Worm (Caenorhabditis elegans) whole organism, L2 larva: Measurements from ENCODE around the gene msp-10.

ENCODE experiments used
- C34F6.9 ChIP-seq: fragments of 150-350 bp; optimal IDR thresholded peaks from 2 replicates; lab custom pipeline; 2014; ENCODE audit warnings: missing biosample characterization, missing genetic modification characterization
- R02D3.7 ChIP-seq: fragments of 150-350 bp; optimal IDR thresholded peaks from 2 replicates; lab custom pipeline; 2014; ENCODE audit warnings: missing biosample characterization, missing genetic modification characterization
- Y55F3AM.14 ChIP-seq: fragments of 200-800 bp; sonication (Bioruptor generic); optimal IDR thresholded peaks from 2 replicates; lab custom pipeline; 2018; ENCODE audit warnings: mild to moderate bottlenecking, missing genetic modification characterization, missing compliant biosample characterization
- ZK546.5 ChIP-seq: sonication (generic microtip); optimal IDR thresholded peaks from 2 replicates; lab custom pipeline; 2017; ENCODE audit warnings: missing biosample characterization, missing genetic modification characterization
- blmp-1 ChIP-seq: sonication (generic microtip); optimal IDR thresholded peaks from 2 replicates; lab custom pipeline; 2017; ENCODE audit warnings: missing genetic modification characterization, mild to moderate bottlenecking, missing compliant biosample characterization, antibody characterized with exemption, moderate library complexity; ENCODE audit not compliant: insufficient read depth
- ceh-16 ChIP-seq: fragments of 150-350 bp; optimal IDR thresholded peaks from 2 replicates; lab custom pipeline; 2014; ENCODE audit warnings: missing biosample characterization, missing genetic modification characterization
- ceh-82 ChIP-seq: fragments of 150-350 bp; optimal IDR thresholded peaks from 2 replicates; lab custom pipeline; 2014; ENCODE audit warnings: missing biosample characterization, missing genetic modification characterization
- crh-2 ChIP-seq: sonication (generic microtip); optimal IDR thresholded peaks from 2 replicates; lab custom pipeline; 2017; ENCODE audit warnings: missing biosample characterization, missing genetic modification characterization
- egl-27 ChIP-seq: sonication (generic microtip); optimal IDR thresholded peaks from 3 replicates; lab custom pipeline; 2017; ENCODE audit warnings: missing biosample characterization, missing genetic modification reagents, missing genetic modification characterization
- elt-1 ChIP-seq: fragments of 150-350 bp; optimal IDR thresholded peaks from 2 replicates; lab custom pipeline; 2014; ENCODE audit warnings: missing biosample characterization, missing genetic modification characterization
- fos-1 ChIP-seq: fragments of 150-350 bp; optimal IDR thresholded peaks from 2 replicates; lab custom pipeline; 2014; ENCODE audit warnings: missing biosample characterization, missing genetic modification characterization
- lin-11 ChIP-seq: fragments of 150-350 bp; sonication (generic microtip); optimal IDR thresholded peaks from 2 replicates; lab custom pipeline; 2014; ENCODE audit warnings: missing biosample characterization, missing genetic modification characterization, inconsistent platforms, mixed read lengths
- lin-13 ChIP-seq: fragments of 150-350 bp; optimal IDR thresholded peaks from 2 replicates; lab custom pipeline; 2014; ENCODE audit warnings: missing biosample characterization, missing genetic modification reagents, missing genetic modification characterization
- lin-39 ChIP-seq: fragments of 150-350 bp; optimal IDR thresholded peaks from 2 replicates; lab custom pipeline; 2014; ENCODE audit warnings: missing biosample characterization, missing genetic modification reagents, missing genetic modification characterization
- lsy-2 ChIP-seq, 2 experiments: fragments of 150-350 bp in 1 of 2; sonication (generic microtip) in 1 of 2; optimal IDR thresholded peaks; 2 replicates each; lab custom pipeline; 2014 to 2017; ENCODE audit warnings: missing biosample characterization in 2 of 2, missing genetic modification characterization in 2 of 2
- mab-5 ChIP-seq: fragments of 150-350 bp; optimal IDR thresholded peaks from 2 replicates; lab custom pipeline; 2014; ENCODE audit warnings: missing biosample characterization, missing genetic modification characterization
- mdl-1 ChIP-seq, 2 experiments: fragments of 150-350 bp in 1 of 2; sonication (generic microtip) in 1 of 2; optimal IDR thresholded peaks; 2 replicates each; lab custom pipeline; 2017; ENCODE audit warnings: missing biosample characterization in 2 of 2, missing genetic modification characterization in 2 of 2
- nhr-12 ChIP-seq: fragments of 150-350 bp; optimal IDR thresholded peaks from 2 replicates; lab custom pipeline; 2014; ENCODE audit warnings: missing biosample characterization, missing genetic modification characterization
- nhr-129 ChIP-seq: fragments of 150-350 bp; optimal IDR thresholded peaks from 2 replicates; lab custom pipeline; 2014; ENCODE audit warnings: missing biosample characterization, missing genetic modification characterization
- nhr-23 ChIP-seq: fragments of 150-350 bp; optimal IDR thresholded peaks from 2 replicates; lab custom pipeline; 2014; ENCODE audit warnings: missing biosample characterization, missing genetic modification reagents, missing genetic modification characterization
- nhr-25 ChIP-seq: fragments of 150-350 bp; sonication (generic microtip); optimal IDR thresholded peaks from 3 replicates; lab custom pipeline; 2014; ENCODE audit warnings: missing biosample characterization, missing genetic modification characterization
- nhr-6 ChIP-seq: fragments of 150-350 bp; optimal IDR thresholded peaks from 2 replicates; lab custom pipeline; 2014; ENCODE audit warnings: missing biosample characterization, missing genetic modification characterization
- peb-1 ChIP-seq: fragments of 150-350 bp; optimal IDR thresholded peaks from 2 replicates; lab custom pipeline; 2014; ENCODE audit warnings: missing biosample characterization, missing genetic modification characterization
- sma-3 ChIP-seq: sonication (generic microtip); optimal IDR thresholded peaks from 2 replicates; lab custom pipeline; 2016; ENCODE audit warnings: missing genetic modification reagents, missing genetic modification characterization, missing compliant biosample characterization
- sma-9 ChIP-seq, 2 experiments: fragments of 150-350 bp in 1 of 2; sonication (generic microtip) in 1 of 2; optimal IDR thresholded peaks; 2 replicates each; lab custom pipeline; 2014 to 2016; ENCODE audit warnings: missing genetic modification characterization in 2 of 2, mild to moderate bottlenecking in 1 of 2, missing biosample characterization in 1 of 2, missing compliant biosample characterization in 1 of 2, missing genetic modification reagents in 1 of 2, moderate library complexity in 1 of 2
- snpc-4 ChIP-seq: fragments of 150-350 bp; optimal IDR thresholded peaks from 2 replicates; lab custom pipeline; 2014; ENCODE audit warnings: missing biosample characterization, missing genetic modification characterization
- unc-39 ChIP-seq: fragments of 150-350 bp; optimal IDR thresholded peaks from 2 replicates; lab custom pipeline; 2014; ENCODE audit warnings: missing biosample characterization, missing genetic modification characterization
- unc-55 ChIP-seq: fragments of 150-350 bp; sonication (generic microtip); optimal IDR thresholded peaks from 3 replicates; lab custom pipeline; 2014; ENCODE audit warnings: missing biosample characterization, missing genetic modification reagents, missing genetic modification characterization
- unc-62 ChIP-seq: fragments of 150-350 bp; optimal IDR thresholded peaks from 2 replicates; lab custom pipeline; 2014; ENCODE audit warnings: missing biosample characterization, missing genetic modification reagents, missing genetic modification characterization
- ztf-4 ChIP-seq: fragments of 150-350 bp; optimal IDR thresholded peaks from 2 replicates; lab custom pipeline; 2014; ENCODE audit warnings: missing biosample characterization, missing genetic modification characterization

The msp-10 gene

DNA sequence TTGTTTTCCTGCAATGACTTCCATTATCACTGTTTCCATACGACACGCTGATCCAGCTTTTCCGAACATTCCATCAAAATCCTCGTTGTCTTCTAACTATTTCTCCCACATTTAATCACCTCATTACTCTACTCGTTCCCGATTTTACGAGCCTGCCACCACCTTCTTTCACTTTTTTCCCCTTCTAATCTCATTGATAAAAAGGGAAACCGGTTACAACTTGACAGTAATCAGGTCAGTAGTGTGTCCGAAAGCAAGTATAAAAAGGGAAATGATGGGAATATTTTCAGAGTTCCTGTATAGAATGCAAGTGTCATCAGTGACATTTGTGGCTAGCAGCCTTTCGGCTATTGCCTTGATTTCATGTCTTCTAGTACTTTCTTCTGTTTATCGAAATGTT lies 15.8 kb upstream of the msp-10 start, which contains the start of gene col-123:
Gene col-123 (plus strand): TSS at position 301 of the 400 bp plus-strand sequence.
- TF ChIP-seq lin-13 (GFP tag; lab: Kevin White, UChicago) (no peak), unc-55 (GFP tag; lab: Kevin White, UChicago) (no peak), lin-11 (tag; lab: Kevin White, UChicago) (no peak)

- TF ChIP-seq ZK546.5 (tag; lab: Kevin White, UChicago): no peak
- no peak for TF ChIP-seq blmp-1 (tag; lab: Kevin White, UChicago)
These were observed 14.9 kb upstream of the msp-10 start for ce11 chrIV:9822585-9822984.

DNA sequence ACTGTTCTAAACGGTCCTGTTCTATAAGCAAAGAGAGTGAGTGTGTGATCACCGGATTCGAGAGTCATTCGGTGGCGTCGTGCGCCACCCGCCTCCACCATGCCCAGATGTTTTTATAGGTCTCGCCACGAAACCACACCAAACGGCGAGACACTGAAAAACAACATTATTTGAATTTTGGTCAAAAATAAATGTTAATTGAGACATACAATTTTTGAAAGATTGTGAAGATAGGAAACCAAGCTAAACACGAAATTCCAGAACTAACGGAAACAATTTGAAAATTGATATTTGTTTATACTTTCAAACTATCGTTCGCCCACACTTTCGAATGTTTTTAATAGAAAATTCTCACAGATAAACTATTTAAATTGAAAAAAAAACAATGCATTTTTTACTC lies 13.0 kb upstream of the msp-10 start, which contains the start of gene catp-6:
Gene catp-6 (minus strand): TSS at position 101 of the 400 bp plus-strand sequence.
- no peak for TF ChIP-seq unc-62
- TF ChIP-seq mdl-1 (tag; optimal IDR thresholded peaks at IDR 0.05; lab: Kevin White, UChicago): no peak
- no peak for TF ChIP-seq ztf-4 (tag; lab: Kevin White, UChicago)

DNA sequence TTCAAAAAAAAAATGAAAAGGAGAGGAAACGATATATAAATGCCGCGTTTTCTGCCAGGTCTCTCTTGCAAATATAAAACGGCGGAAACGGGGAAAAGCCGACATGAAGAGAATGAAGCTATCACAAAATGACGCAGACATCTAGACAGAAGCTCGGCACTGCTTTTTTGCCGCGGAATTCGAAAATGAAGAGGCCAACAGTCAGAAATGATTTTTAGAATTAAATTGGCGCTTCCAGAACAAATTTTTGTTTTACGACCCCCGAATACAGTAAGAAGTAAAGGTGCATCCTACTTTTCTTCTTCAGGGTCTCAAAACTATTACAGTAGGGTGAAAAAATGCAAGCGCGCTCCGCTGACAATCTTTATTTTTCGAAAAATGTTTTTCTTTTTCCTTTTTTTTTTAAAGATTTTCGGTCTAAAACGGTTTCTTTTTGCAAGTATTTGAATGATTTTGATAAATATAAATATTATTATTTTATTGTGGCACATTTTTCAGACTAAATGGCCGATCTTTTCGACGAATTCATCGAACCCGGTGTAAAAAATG lies 12.2 kb upstream of the msp-10 start, which contains the start of gene mtr-4:
Gene mtr-4 (plus strand): TSS at position 499 of the 549 bp plus-strand sequence.
- TF ChIP-seq unc-62: no peak
- no peak for TF ChIP-seq lin-11 (tag; lab: Kevin White, UChicago)
- no peak for TF ChIP-seq crh-2
- no peak for TF ChIP-seq ceh-16 (tag; lab: Kevin White, UChicago)
- TF ChIP-seq Y55F3AM.14 (GFP tag; lab: Kevin White, UChicago): no peak
- no peak for TF ChIP-seq mab-5 (tag; lab: Kevin White, UChicago)
- peak; percentile 44 for TF ChIP-seq fos-1 (tag; lab: Kevin White, UChicago)
- peak; percentile 30 for TF ChIP-seq nhr-129 (tag; lab: Kevin White, UChicago)
- no peak for TF ChIP-seq nhr-12
- no peak for TF ChIP-seq unc-39 (tag; lab: Kevin White, UChicago)
- TF ChIP-seq lin-39 (tag; lab: Kevin White, UChicago): no peak
- no peak for TF ChIP-seq peb-1 (tag; lab: Kevin White, UChicago)
- no peak for TF ChIP-seq snpc-4
- peak; percentile 50 for TF ChIP-seq C34F6.9

DNA sequence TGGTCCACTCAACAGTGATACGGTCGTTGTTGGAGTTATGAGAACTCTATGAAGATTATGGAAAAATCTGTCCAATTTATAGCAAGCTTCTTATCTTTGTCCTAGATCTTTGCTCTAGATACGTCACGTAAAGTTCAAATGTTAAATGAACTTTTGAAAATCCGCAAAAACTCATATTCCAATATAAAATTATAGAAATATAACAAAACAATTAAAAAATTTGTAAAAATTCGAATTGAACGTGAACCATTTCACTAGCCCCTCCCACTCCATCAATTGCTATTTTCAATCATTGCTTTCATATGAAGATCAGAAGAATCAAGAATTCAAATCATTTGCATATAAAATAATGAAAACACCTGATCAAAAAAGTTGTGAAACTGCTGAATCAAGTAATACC lies 4.9 kb upstream of the msp-10 start, which contains the start of gene kin-21:
Gene kin-21 (plus strand): TSS at position 301 of the 400 bp plus-strand sequence.
- no peak for TF ChIP-seq blmp-1 (tag; lab: Kevin White, UChicago)
- no peak for TF ChIP-seq ZK546.5 (tag; lab: Kevin White, UChicago)
- no peak for TF ChIP-seq crh-2
- TF ChIP-seq, all 48 proteins: peak for 0

ce11 chrIV:9833337-9833736 lies 4.1 kb upstream of the msp-10 start:
- no peak for TF ChIP-seq elt-1 (tag; lab: Kevin White, UChicago)
- no peak for TF ChIP-seq lsy-2 (tag; optimal IDR thresholded peaks at IDR 0.05; lab: Kevin White, UChicago)
- no peak for TF ChIP-seq R02D3.7 (tag; lab: Kevin White, UChicago)
- no peak for TF ChIP-seq nhr-23 (tag; lab: Kevin White, UChicago)
- no peak for TF ChIP-seq nhr-25 (tag; lab: Kevin White, UChicago)
- no peak for TF ChIP-seq ceh-82 (tag; lab: Kevin White, UChicago)
- no peak for TF ChIP-seq crh-2
- no peak for TF ChIP-seq ceh-16 (tag; lab: Kevin White, UChicago)
- no peak for TF ChIP-seq nhr-6 (tag; lab: Kevin White, UChicago)
- no peak for TF ChIP-seq egl-27 (tag; lab: Kevin White, UChicago)

DNA sequence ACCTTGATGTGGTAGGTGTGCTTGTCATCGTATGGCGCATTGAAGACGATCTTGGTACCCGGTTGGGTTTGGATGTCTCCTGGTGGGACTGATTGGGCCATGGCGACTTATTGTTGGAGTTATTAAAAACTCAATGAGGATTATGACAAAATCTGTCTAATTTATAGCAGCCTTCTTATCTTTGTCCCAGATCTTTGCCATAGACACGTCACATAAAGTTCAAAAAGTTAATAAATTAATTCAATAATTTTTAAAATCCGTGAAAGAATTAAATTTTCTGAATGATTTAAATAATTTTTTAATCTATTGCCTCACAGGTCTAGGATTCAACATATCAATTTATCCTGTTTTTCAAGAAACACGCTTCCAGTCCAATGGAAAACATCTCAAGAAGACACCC lies 1.1 kb upstream of the msp-10 start, which contains the start of gene msp-81:
Gene msp-81 (minus strand): TSS at position 101 of the 400 bp plus-strand sequence.
- TF ChIP-seq sma-9 (GFP tag; optimal IDR thresholded peaks at IDR 0.05; lab: Kevin White, UChicago) (no peak), sma-9 (tag; optimal IDR thresholded peaks at IDR 0.05; lab: Kevin White, UChicago) (no peak), Y55F3AM.14 (GFP tag; lab: Kevin White, UChicago) (no peak), sma-3 (GFP tag; lab: Kevin White, UChicago) (no peak), ceh-82 (tag; lab: Kevin White, UChicago) (no peak), unc-39 (tag; lab: Kevin White, UChicago) (no peak)
